Worm (Caenorhabditis elegans): ENCODE results near the gene T26A5.6.

- no peak for TF ChIP-seq nhr-2 (tag; optimal IDR thresholded peaks at IDR 0.05)
- no peak for TF ChIP-seq ces-1 (GFP tag; optimal IDR thresholded peaks at IDR 0.05)
- no peak for TF ChIP-seq lin-13 (tag; optimal IDR thresholded peaks at IDR 0.05)
- TF ChIP-seq ztf-11 (tag; optimal IDR thresholded peaks at IDR 0.05) = no peak
- TF ChIP-seq ceh-43 (GFP tag; optimal IDR thresholded peaks at IDR 0.05) = no peak
- TF ChIP-seq nhr-237 (tag; optimal IDR thresholded peaks at IDR 0.05) = no peak
- TF ChIP-seq lsy-2 (tag; optimal IDR thresholded peaks at IDR 0.05) = no peak
- no peak for TF ChIP-seq blmp-1 (tag; optimal IDR thresholded peaks at IDR 0.05)
- TF ChIP-seq mls-2 (tag; optimal IDR thresholded peaks at IDR 0.05) = no peak
- TF ChIP-seq tbx-8 (GFP tag; optimal IDR thresholded peaks at IDR 0.05) = no peak
- TF ChIP-seq unc-62 (GFP tag; optimal IDR thresholded peaks at IDR 0.05) = no peak
- no peak for TF ChIP-seq ceh-83 (GFP tag; optimal IDR thresholded peaks at IDR 0.05)
Observed at ce11 chrIII:6422721-6423120, 27.8 kb downstream of the T26A5.6 start.

All from whole organism, mixed stage, embryonic.